Worm (Caenorhabditis elegans): ENCODE results near the gene H28G03.3.

ce11 chrX:5199245-5199644 is 26.9 kb downstream of the H28G03.3 start:
- no peak for TF ChIP-seq him-1 (tag; optimal IDR thresholded peaks at IDR 0.05)
- TF ChIP-seq W03F9.2 (tag; optimal IDR thresholded peaks at IDR 0.05), result no peak

All from whole organism, L4/young adult.